Fruit fly (Drosophila melanogaster) whole organism, embryonic: ENCODE results near the gene amrt.

ENCODE experiments used
- ATbp ChIP-seq: fragments of 200-800 bp; sonication (Bioruptor generic); optimal IDR thresholded peaks from 2 replicates; lab custom pipeline; 2017; ENCODE audit warnings: missing biosample characterization, mild to moderate bottlenecking, missing genetic modification characterization, missing genetic modification reagents
- Bgb ChIP-seq: fragments of 200-800 bp; sonication (Bioruptor generic); IDR thresholded peaks from 2 replicates; pipeline ENCODE4 v1.3.6; 2022; ENCODE audit warnings: missing biosample characterization, missing genetic modification characterization; ENCODE audit not compliant: partially characterized antibody
- CG10147 ChIP-seq: fragments of 200-800 bp; sonication (Bioruptor generic); optimal IDR thresholded peaks from 2 replicates; lab custom pipeline; 2019; ENCODE audit warnings: missing biosample characterization, mild to moderate bottlenecking, missing genetic modification characterization, moderate library complexity
- CG13287 ChIP-seq: fragments of 200-800 bp; sonication (Bioruptor generic); IDR thresholded peaks from 2 replicates; pipeline ENCODE4 v1.3.6; 2022; ENCODE audit warnings: missing biosample characterization, missing genetic modification characterization; ENCODE audit not compliant: partially characterized antibody
- CG14710 ChIP-seq: fragments of 200-800 bp; sonication (Bioruptor generic); optimal IDR thresholded peaks from 3 replicates; lab custom pipeline; 2019; ENCODE audit warnings: missing biosample characterization, mild to moderate bottlenecking, missing genetic modification characterization, moderate library complexity
- CG1603 ChIP-seq: fragments of 200-800 bp; sonication (Bioruptor generic); optimal IDR thresholded peaks from 2 replicates; lab custom pipeline; 2019; ENCODE audit warnings: missing biosample characterization, mild to moderate bottlenecking, missing genetic modification characterization, moderate library complexity
- CG17186 ChIP-seq: fragments of 200-800 bp; sonication (Bioruptor generic); optimal IDR thresholded peaks from 3 replicates; lab custom pipeline; 2017; ENCODE audit warnings: missing biosample characterization, missing genetic modification reagents, missing genetic modification characterization
- CG17802 ChIP-seq: fragments of 200-800 bp; sonication (Bioruptor generic); optimal IDR thresholded peaks from 2 replicates; lab custom pipeline; 2018; ENCODE audit warnings: missing biosample characterization, mild to moderate bottlenecking, missing genetic modification characterization, moderate library complexity
- CG2129 ChIP-seq: fragments of 200-800 bp; sonication (Bioruptor generic); IDR thresholded peaks from 2 replicates; pipeline ENCODE4 v1.3.6; 2022; ENCODE audit warnings: missing biosample characterization, missing genetic modification characterization; ENCODE audit not compliant: partially characterized antibody
- CG2712 ChIP-seq: fragments of 200-800 bp; optimal IDR thresholded peaks from 3 replicates; lab custom pipeline; 2019; ENCODE audit warnings: missing biosample characterization, mild to moderate bottlenecking, missing genetic modification characterization, moderate library complexity
- CG30020 ChIP-seq: fragments of 200-800 bp; optimal IDR thresholded peaks from 2 replicates; lab custom pipeline; 2019; ENCODE audit warnings: missing biosample characterization, mild to moderate bottlenecking, missing genetic modification characterization, moderate library complexity
- CG6791 ChIP-seq: fragments of 200-800 bp; sonication (Bioruptor generic); IDR thresholded peaks from 3 replicates; pipeline ENCODE4 v1.3.6; 2022; ENCODE audit warnings: missing biosample characterization, missing genetic modification characterization; ENCODE audit not compliant: partially characterized antibody
- CG7372 ChIP-seq: fragments of 200-800 bp; sonication (Bioruptor generic); IDR thresholded peaks from 2 replicates; pipeline ENCODE4 v1.3.6; 2022; ENCODE audit warnings: missing biosample characterization, missing genetic modification characterization
- CG9215 ChIP-seq: fragments of 200-800 bp; sonication (Bioruptor generic); IDR thresholded peaks from 2 replicates; pipeline ENCODE4 v1.3.6; 2022; ENCODE audit warnings: missing biosample characterization, missing genetic modification characterization
- CG9817 ChIP-seq: fragments of 200-800 bp; sonication (Bioruptor generic); optimal IDR thresholded peaks from 2 replicates; lab custom pipeline; 2018; ENCODE audit warnings: missing biosample characterization, mild to moderate bottlenecking, missing genetic modification characterization, moderate library complexity
- CTCF ChIP-seq: fragments of 200-800 bp; sonication (Bioruptor generic); optimal IDR thresholded peaks from 2 replicates; lab custom pipeline; 2017; ENCODE audit warnings: missing biosample characterization, mild to moderate bottlenecking, missing genetic modification characterization, moderate library complexity
- Dll ChIP-seq: fragments of 200-800 bp; sonication (Bioruptor generic); IDR thresholded peaks from 4 replicates; pipeline ENCODE4 v1.3.6; 2022; ENCODE audit warnings: missing biosample characterization, missing genetic modification characterization; ENCODE audit not compliant: partially characterized antibody
- Drgx ChIP-seq: fragments of 200-800 bp; sonication (Bioruptor generic); IDR thresholded peaks from 2 replicates; pipeline ENCODE4 v1.3.6; 2022; ENCODE audit warnings: missing biosample characterization, missing genetic modification characterization
- E2f2 ChIP-seq: fragments of 200-800 bp; sonication (Bioruptor generic); IDR thresholded peaks from 2 replicates; pipeline ENCODE4 v1.3.6; 2022; ENCODE audit warnings: missing biosample characterization, missing genetic modification characterization
- MESR4 ChIP-seq: fragments of 200-800 bp; sonication (Bioruptor generic); optimal IDR thresholded peaks from 2 replicates; lab custom pipeline; 2018; ENCODE audit warnings: missing biosample characterization, mild to moderate bottlenecking, missing genetic modification characterization, moderate library complexity
- MTF-1 ChIP-seq: fragments of 200-800 bp; sonication (Bioruptor generic); optimal IDR thresholded peaks from 2 replicates; lab custom pipeline; 2018; ENCODE audit warnings: missing biosample characterization, mild to moderate bottlenecking, missing genetic modification characterization, borderline replicate concordance
- Neu2 ChIP-seq: fragments of 200-800 bp; sonication (Bioruptor generic); optimal IDR thresholded peaks from 3 replicates; lab custom pipeline; 2016; ENCODE audit warnings: missing biosample characterization, missing genetic modification characterization, borderline replicate concordance
- Scr ChIP-seq: fragments of 200-800 bp; sonication (Bioruptor generic); IDR thresholded peaks from 2 replicates; pipeline ENCODE4 v1.3.6; 2022; ENCODE audit warnings: missing biosample characterization, missing genetic modification characterization; ENCODE audit not compliant: partially characterized antibody
- Sry-δ ChIP-seq: fragments of 200-800 bp; sonication (Bioruptor generic); optimal IDR thresholded peaks from 2 replicates; lab custom pipeline; 2016; ENCODE audit warnings: missing biosample characterization, missing genetic modification characterization
- YL-1 ChIP-seq: fragments of 200-800 bp; sonication (Bioruptor generic); optimal IDR thresholded peaks from 3 replicates; lab custom pipeline; 2017; ENCODE audit warnings: missing biosample characterization, mild to moderate bottlenecking, missing genetic modification characterization
- amos ChIP-seq: fragments of 200-800 bp; sonication (Bioruptor generic); IDR thresholded peaks from 2 replicates; pipeline ENCODE4 v1.3.6; 2022; ENCODE audit warnings: missing biosample characterization, missing genetic modification characterization; ENCODE audit not compliant: partially characterized antibody
- bbx ChIP-seq: fragments of 200-800 bp; sonication (Bioruptor generic); IDR thresholded peaks from 2 replicates; pipeline ENCODE4 v1.3.6; 2022; ENCODE audit warnings: missing biosample characterization, missing genetic modification characterization; ENCODE audit not compliant: partially characterized antibody
- gro ChIP-seq: fragments of 200-800 bp; sonication (Bioruptor generic); optimal IDR thresholded peaks from 2 replicates; lab custom pipeline; 2016; ENCODE audit warnings: missing biosample characterization, missing genetic modification characterization
- hbn ChIP-seq: fragments of 200-800 bp; sonication (Bioruptor generic); IDR thresholded peaks from 2 replicates; pipeline ENCODE4 v1.3.6; 2022; ENCODE audit warnings: missing biosample characterization, missing genetic modification characterization; ENCODE audit not compliant: partially characterized antibody
- hkb ChIP-seq, 2 experiments: fragments of 200-800 bp in 1 of 2; fragments of >200 bp in 1 of 2; sonication (Bioruptor generic) in 1 of 2; IDR thresholded peaks in 1 of 2; optimal IDR thresholded peaks in 1 of 2; 2 replicates each; pipeline versions ENCODE4 v1.3.6 to Lab custom; 2017 to 2022; ENCODE audit warnings: missing biosample characterization in 1 of 2, missing genetic modification characterization in 1 of 2
- jigr1 ChIP-seq: fragments of 200-800 bp; sonication (Bioruptor generic); IDR thresholded peaks from 3 replicates; pipeline ENCODE4 v1.3.6; 2022; ENCODE audit warnings: missing biosample characterization, missing genetic modification characterization
- knrl ChIP-seq: fragments of 200-800 bp; sonication (Bioruptor generic); IDR thresholded peaks from 3 replicates; pipeline ENCODE4 v1.3.6; 2022; ENCODE audit warnings: missing biosample characterization, missing genetic modification characterization; ENCODE audit not compliant: partially characterized antibody
- lola ChIP-seq, 3 experiments: fragments of >200 bp in 2 of 3; fragments of 200-800 bp in 1 of 3; sonication (Bioruptor generic) in 1 of 3; optimal IDR thresholded peaks; 2 replicates each; lab custom pipeline; 2017 to 2019; ENCODE audit warnings: missing biosample characterization in 3 of 3, missing genetic modification characterization in 3 of 3, mild to moderate bottlenecking in 1 of 3, moderate library complexity in 1 of 3
- nom ChIP-seq: fragments of 200-800 bp; sonication (Bioruptor generic); optimal IDR thresholded peaks from 2 replicates; lab custom pipeline; 2017; ENCODE audit warnings: missing biosample characterization, missing genetic modification characterization, mild to moderate bottlenecking, moderate library complexity, missing genetic modification reagents
- phol ChIP-seq: fragments of 200-800 bp; sonication (Bioruptor generic); optimal IDR thresholded peaks from 3 replicates; lab custom pipeline; 2018; ENCODE audit warnings: missing biosample characterization, mild to moderate bottlenecking, missing genetic modification characterization, moderate library complexity
- schlank ChIP-seq: fragments of 200-800 bp; sonication (Bioruptor generic); optimal IDR thresholded peaks from 2 replicates; lab custom pipeline; 2018; ENCODE audit warnings: missing biosample characterization, mild to moderate bottlenecking, missing genetic modification characterization
- sd ChIP-seq: fragments of 200-800 bp; sonication (Bioruptor generic); optimal IDR thresholded peaks from 3 replicates; lab custom pipeline; 2018; ENCODE audit warnings: missing biosample characterization, mild to moderate bottlenecking, missing genetic modification characterization, moderate library complexity
- sima ChIP-seq: fragments of 200-800 bp; sonication (Bioruptor generic); optimal IDR thresholded peaks from 2 replicates; lab custom pipeline; 2016; ENCODE audit warnings: missing biosample characterization, missing genetic modification characterization
- sna ChIP-seq: fragments of 200-800 bp; sonication (Bioruptor generic); IDR thresholded peaks from 2 replicates; pipeline ENCODE4 v1.3.6; 2022; ENCODE audit warnings: missing biosample characterization, missing genetic modification characterization; ENCODE audit not compliant: partially characterized antibody
- ssp ChIP-seq: fragments of 200-800 bp; sonication (Bioruptor generic); IDR thresholded peaks from 2 replicates; pipeline ENCODE4 v1.3.6; 2022; ENCODE audit warnings: missing biosample characterization, missing genetic modification characterization
- stwl ChIP-seq: fragments of 200-800 bp; sonication (Bioruptor generic); optimal IDR thresholded peaks from 3 replicates; lab custom pipeline; 2018; ENCODE audit warnings: missing biosample characterization, mild to moderate bottlenecking, missing genetic modification characterization, moderate library complexity
- unc-4 ChIP-seq: fragments of 200-800 bp; sonication (Bioruptor generic); IDR thresholded peaks from 2 replicates; pipeline ENCODE4 v1.3.6; 2022; ENCODE audit warnings: missing biosample characterization, missing genetic modification characterization; ENCODE audit not compliant: partially characterized antibody
- vnd ChIP-seq: fragments of 200-800 bp; sonication (Bioruptor generic); IDR thresholded peaks from 3 replicates; pipeline ENCODE4 v1.3.6; 2022; ENCODE audit warnings: missing biosample characterization, missing genetic modification characterization; ENCODE audit not compliant: partially characterized antibody
- zen2 ChIP-seq: fragments of 200-800 bp; sonication (Bioruptor generic); IDR thresholded peaks from 3 replicates; pipeline ENCODE4 v1.3.6; 2022; ENCODE audit warnings: missing biosample characterization, missing genetic modification characterization; ENCODE audit not compliant: partially characterized antibody

Gene amrt

dm6 chrX:13805554-13805953, 23.3 kb downstream of the amrt start (continued):
- peak; percentile 32 for TF ChIP-seq CG14710 (tag; lab: Kevin White, UChicago)

dm6 chrX:13811480-13811879, 29.2 kb downstream of the amrt start, which contains the start of gene CG11095:
TSS of gene CG11095 (plus strand) at chrX:13811684.
- peak; percentile 62; the same call in 1 of the 2 replicates for TF ChIP-seq unc-4
- peak; percentile 18 for TF ChIP-seq YL-1 (GFP tag; lab: Kevin White, UChicago)
- TF ChIP-seq MESR4 (GFP tag; lab: Kevin White, UChicago): peak; percentile 24
- no peak for TF ChIP-seq CG10147
- TF ChIP-seq zen2 (GFP tag; lab: Robert Waterston, UW): 0 out of 3 replicates have a peak, but pooled peaks have one; percentile 13
- peak in 1 of 3 experiments; percentile 68 for TF ChIP-seq lola (GFP tag; optimal IDR thresholded peaks at IDR 0.05; lab: Kevin White, UChicago)
- TF ChIP-seq Neu2 (GFP tag; lab: Kevin White, UChicago): no peak
- no peak for TF ChIP-seq jigr1 (GFP tag; lab: Robert Waterston, UW)
- peak; percentile 80 for TF ChIP-seq ssp (GFP tag; lab: Robert Waterston, UW)
- TF ChIP-seq knrl: peak; percentile 51; the same call in 1 of the 3 replicates
- no peak for TF ChIP-seq CG7372 (GFP tag; lab: Robert Waterston, UW)
- TF ChIP-seq CG17186 (GFP tag; lab: Kevin White, UChicago): peak; percentile 99
- TF ChIP-seq Dll (GFP tag; lab: Robert Waterston, UW): peak; percentile 69
- no peak for TF ChIP-seq CG9215 (GFP tag; lab: Robert Waterston, UW)
- TF ChIP-seq Scr (GFP tag; lab: Robert Waterston, UW): peak; percentile 59
- peak; percentile 19 for TF ChIP-seq CTCF (GFP tag; lab: Kevin White, UChicago)
- no peak for TF ChIP-seq sd
- TF ChIP-seq Bgb (GFP tag; lab: Robert Waterston, UW): peak; percentile 64
- TF ChIP-seq Drgx (GFP tag; lab: Robert Waterston, UW): 0 out of 2 replicates have a peak, but pooled peaks have one; percentile 27
- peak; percentile 43; the same call in 1 of the 2 replicates for TF ChIP-seq hbn (GFP tag; lab: Robert Waterston, UW)
- 0 out of 2 replicates have a peak, but pooled peaks have one; percentile 34 for TF ChIP-seq sna (GFP tag; lab: Robert Waterston, UW)
- peak; percentile 35; the same call in 1 of the 2 replicates for TF ChIP-seq bbx (GFP tag; lab: Robert Waterston, UW)
- no peak for TF ChIP-seq schlank (tag; lab: Kevin White, UChicago)
- TF ChIP-seq CG30020: peak; percentile 40
- TF ChIP-seq ATbp: no peak
- TF ChIP-seq stwl (tag; lab: Kevin White, UChicago): peak; percentile 43
- peak; percentile 51 for TF ChIP-seq CG1603 (tag; lab: Kevin White, UChicago)
- peak; percentile 84 for TF ChIP-seq CG14710 (tag; lab: Kevin White, UChicago)
- peak; percentile 77 for TF ChIP-seq CG13287 (GFP tag; lab: Robert Waterston, UW)
- 0 out of 2 replicates have a peak, but pooled peaks have one; percentile 35 for TF ChIP-seq E2f2
- TF ChIP-seq CG9817: no peak
- peak; percentile 54 for TF ChIP-seq amos (GFP tag; lab: Robert Waterston, UW)
- TF ChIP-seq CG17802: peak; percentile 28
- no peak for TF ChIP-seq sima
- TF ChIP-seq Sry-δ (GFP tag; lab: Kevin White, UChicago): peak; percentile 43
- TF ChIP-seq gro: no peak
- no peak for TF ChIP-seq hkb (optimal IDR thresholded peaks at IDR 0.05; lab: Kevin White, UChicago)
- TF ChIP-seq hkb (GFP tag; IDR thresholded peaks at IDR 0.05; lab: Robert Waterston, UW): no peak
- no peak for TF ChIP-seq MTF-1
- TF ChIP-seq phol (tag; lab: Kevin White, UChicago): no peak
- TF ChIP-seq CG6791 (GFP tag; lab: Robert Waterston, UW): peak; percentile 34; the same call in 1 of the 3 replicates
- peak; percentile 51 for TF ChIP-seq vnd (GFP tag; lab: Robert Waterston, UW)
- peak; percentile 73 for TF ChIP-seq nom (GFP tag; lab: Kevin White, UChicago)
- 0 out of 2 replicates have a peak, but pooled peaks have one; percentile 21 for TF ChIP-seq CG2129 (GFP tag; lab: Robert Waterston, UW)
- TF ChIP-seq CG2712 (tag; lab: Kevin White, UChicago): peak; percentile 0
